Worm (Caenorhabditis elegans) whole organism, mixed stage, embryonic: ENCODE results near the gene C01G10.15.

Experiments used
- blmp-1 ChIP-seq: fragments of 150-350 bp; optimal IDR thresholded peaks from 2 replicates; lab custom pipeline; 2014; ENCODE audit warnings: missing biosample characterization, missing genetic modification characterization
- cnd-1 ChIP-seq: fragments of 200-800 bp; sonication (Bioruptor generic); optimal IDR thresholded peaks from 2 replicates; lab custom pipeline; 2018; ENCODE audit warnings: mild to moderate bottlenecking, missing genetic modification characterization, missing compliant biosample characterization
- elt-1 ChIP-seq: sonication (generic microtip); optimal IDR thresholded peaks from 2 replicates; lab custom pipeline; 2017; ENCODE audit warnings: missing genetic modification characterization, mild to moderate bottlenecking, missing compliant biosample characterization, antibody characterized with exemption, moderate library complexity, borderline replicate concordance; ENCODE audit not compliant: insufficient read depth
- elt-3 ChIP-seq: fragments of 150-350 bp; optimal IDR thresholded peaks from 2 replicates; lab custom pipeline; 2014; ENCODE audit warnings: missing biosample characterization, missing genetic modification characterization
- flh-1 ChIP-seq: fragments of 200-800 bp; sonication (Bioruptor generic); optimal IDR thresholded peaks from 2 replicates; lab custom pipeline; 2018; ENCODE audit warnings: mild to moderate bottlenecking, missing genetic modification characterization, moderate library complexity, missing compliant biosample characterization
- mab-5 ChIP-seq: fragments of 150-350 bp; optimal IDR thresholded peaks from 2 replicates; lab custom pipeline; 2014; ENCODE audit warnings: missing biosample characterization, missing genetic modification characterization
- mep-1 ChIP-seq: fragments of 150-350 bp; optimal IDR thresholded peaks from 2 replicates; lab custom pipeline; 2017; ENCODE audit warnings: missing biosample characterization, missing genetic modification reagents, missing genetic modification characterization, inconsistent platforms
- nhr-12 ChIP-seq: fragments of 150-350 bp; optimal IDR thresholded peaks from 2 replicates; lab custom pipeline; 2014; ENCODE audit warnings: missing biosample characterization, missing genetic modification characterization
- nhr-76 ChIP-seq: sonication (generic microtip); optimal IDR thresholded peaks from 2 replicates; lab custom pipeline; 2017; ENCODE audit warnings: missing biosample characterization, missing genetic modification characterization
- pha-4 ChIP-seq: fragments of 150-350 bp; optimal IDR thresholded peaks from 2 replicates; lab custom pipeline; 2018; ENCODE audit warnings: missing biosample characterization, missing genetic modification reagents, missing genetic modification characterization
- unc-39 ChIP-seq: fragments of 150-350 bp; optimal IDR thresholded peaks from 2 replicates; lab custom pipeline; 2014; ENCODE audit warnings: missing biosample characterization, missing genetic modification characterization
- unc-62 ChIP-seq: fragments of 150-350 bp; optimal IDR thresholded peaks from 2 replicates; lab custom pipeline; 2014; ENCODE audit warnings: missing biosample characterization, missing genetic modification reagents, missing genetic modification characterization
- ztf-11 ChIP-seq: fragments of 150-350 bp; optimal IDR thresholded peaks from 2 replicates; lab custom pipeline; 2014; ENCODE audit warnings: missing biosample characterization, missing genetic modification characterization

DNA sequence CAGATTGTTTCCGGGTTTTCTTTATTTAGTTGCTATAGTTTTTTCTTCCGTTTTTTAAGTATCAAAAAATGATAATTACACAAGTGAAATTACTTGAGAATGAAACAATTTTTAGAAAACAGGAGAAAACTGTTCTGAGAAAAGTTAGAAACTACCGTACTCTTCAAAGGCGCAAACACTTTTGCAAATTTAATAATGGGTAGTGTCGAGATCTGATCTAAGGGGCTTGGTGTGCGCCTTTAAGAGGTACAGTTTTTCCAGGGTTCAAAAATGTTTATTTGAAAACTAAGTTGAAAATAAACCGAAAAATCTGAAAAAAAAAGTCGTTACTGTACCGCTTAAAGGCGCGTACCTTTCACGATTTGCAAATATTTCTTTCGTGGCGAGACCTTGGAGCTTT is 26.5 kb downstream of the C01G10.15 start:
- TF ChIP-seq flh-1 (GFP tag; lab: Kevin White, UChicago) (no peak), ztf-11 (tag; lab: Kevin White, UChicago) (no peak), nhr-76 (tag; lab: Kevin White, UChicago) (no peak), nhr-12 (tag; lab: Kevin White, UChicago) (no peak), elt-3 (tag; lab: Kevin White, UChicago) (no peak), elt-1 (tag; lab: Kevin White, UChicago) (no peak), unc-39 (tag; lab: Kevin White, UChicago) (no peak), mep-1 (no peak), mab-5 (tag; lab: Kevin White, UChicago) (no peak), blmp-1 (tag; lab: Kevin White, UChicago) (no peak), cnd-1 (tag; lab: Kevin White, UChicago) (no peak), pha-4 (tag; lab: Kevin White, UChicago) (no peak), unc-62 (GFP tag; lab: Kevin White, UChicago) (no peak)
